Fruit fly (Drosophila melanogaster): ENCODE data around the gene CG42300.

Gene CG42300

DNA sequence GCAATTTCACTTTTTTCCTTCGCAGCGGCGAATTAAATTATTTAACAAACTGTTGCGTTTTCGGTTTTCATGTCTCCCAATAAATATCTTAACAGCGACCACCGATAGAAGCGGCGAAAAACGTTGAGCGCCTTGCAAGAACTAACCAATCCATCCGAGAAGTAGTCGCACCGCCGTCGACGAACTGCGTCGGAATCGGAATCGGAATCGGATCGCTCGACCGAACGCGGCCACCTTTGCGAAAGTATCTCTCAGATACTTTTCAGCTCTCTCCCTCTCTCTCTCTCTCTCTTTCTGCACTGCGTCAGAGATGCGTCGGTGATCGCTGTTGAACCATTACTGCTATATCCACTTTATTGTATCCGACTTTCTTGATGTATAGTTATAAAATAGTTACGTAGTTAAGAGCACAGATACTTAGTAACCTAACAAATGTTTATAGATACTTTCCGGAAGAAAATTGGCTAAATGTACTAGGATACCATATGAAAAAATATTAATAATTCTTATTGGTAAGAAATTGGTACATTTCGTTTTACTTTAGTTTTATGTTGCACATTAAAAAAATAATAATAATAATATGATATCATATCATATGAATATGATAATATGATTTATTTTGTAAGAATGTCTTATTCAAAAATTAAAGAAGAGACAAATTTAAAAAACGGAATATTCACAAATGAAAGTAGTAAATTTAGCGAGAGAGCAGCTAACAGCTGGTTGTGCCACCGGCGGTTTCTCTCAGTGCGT, 37.8 kb upstream of the CG42300 start, which contains the start of gene Chsy (continued):
- no peak for TF ChIP-seq zfh2 (GFP tag; optimal IDR thresholded peaks at IDR 0.05)
- TF ChIP-seq tna (GFP tag; IDR thresholded peaks at IDR 0.05; ENCODE audit: partially characterized antibody): no peak
- no peak for TF ChIP-seq ato (GFP tag; IDR thresholded peaks at IDR 0.05; ENCODE audit: partially characterized antibody)
- TF ChIP-seq CG15696 (tag; optimal IDR thresholded peaks at IDR 0.05): peak; percentile 12
- TF ChIP-seq Hey (tag; optimal IDR thresholded peaks at IDR 0.05): no peak
- no peak for TF ChIP-seq unc-4 (GFP tag; IDR thresholded peaks at IDR 0.05; ENCODE audit: partially characterized antibody)
- TF ChIP-seq al (GFP tag; IDR thresholded peaks at IDR 0.05): no peak
- no peak for TF ChIP-seq CG2875 (GFP tag; optimal IDR thresholded peaks at IDR 0.05)
- no peak for TF ChIP-seq CG9817 (tag; optimal IDR thresholded peaks at IDR 0.05)
- no peak for TF ChIP-seq sd (tag; optimal IDR thresholded peaks at IDR 0.05)
- no peak for TF ChIP-seq CkIIα-i1 (GFP tag; IDR thresholded peaks at IDR 0.05)
- TF ChIP-seq abd-A (tag; optimal IDR thresholded peaks at IDR 0.05): no peak
- TF ChIP-seq CG8765 (GFP tag; IDR thresholded peaks at IDR 0.05): no peak
- TF ChIP-seq mld (GFP tag; IDR thresholded peaks at IDR 0.05; ENCODE audit: partially characterized antibody): no peak
- no peak for TF ChIP-seq Bteb2 (GFP tag; optimal IDR thresholded peaks at IDR 0.05)
- no peak for TF ChIP-seq NfI (GFP tag; optimal IDR thresholded peaks at IDR 0.05)
- TF ChIP-seq gsb-n (tag; optimal IDR thresholded peaks at IDR 0.05): no peak
- TF ChIP-seq pros (GFP tag; optimal IDR thresholded peaks at IDR 0.05): no peak
- no peak for TF ChIP-seq Neu2 (GFP tag; optimal IDR thresholded peaks at IDR 0.05; ENCODE audit: borderline replicate concordance)
- TF ChIP-seq CG11696 (GFP tag; IDR thresholded peaks at IDR 0.05): no peak
- TF ChIP-seq nom (GFP tag; optimal IDR thresholded peaks at IDR 0.05): peak; percentile 1
- 0 out of 3 replicates have a peak, but pooled peaks have one; percentile 11 for TF ChIP-seq Dbx (GFP tag; IDR thresholded peaks at IDR 0.05)
- TF ChIP-seq sens (GFP tag): peak; percentile 56
- TF ChIP-seq Trl (optimal IDR thresholded peaks at IDR 0.05): peak; percentile 79 to 80
- no peak for TF ChIP-seq Trl (GFP tag; optimal IDR thresholded peaks at IDR 0.05)
- TF ChIP-seq sr (GFP tag; IDR thresholded peaks at IDR 0.05): no peak
- no peak for TF ChIP-seq CG30431 (GFP tag; optimal IDR thresholded peaks at IDR 0.05)
- no peak for TF ChIP-seq CG6272 (GFP tag; IDR thresholded peaks at IDR 0.05)
- no peak for TF ChIP-seq sens-2 (GFP tag; IDR thresholded peaks at IDR 0.05)
- TF ChIP-seq nau (GFP tag; optimal IDR thresholded peaks at IDR 0.05): no peak
- TF ChIP-seq disco-r (GFP tag; optimal IDR thresholded peaks at IDR 0.05): no peak
- TF ChIP-seq CG3847 (GFP tag; IDR thresholded peaks at IDR 0.05): no peak
- TF ChIP-seq en (GFP tag; optimal IDR thresholded peaks at IDR 0.05): no peak
- no peak for TF ChIP-seq slou (GFP tag; optimal IDR thresholded peaks at IDR 0.05)
- no peak for TF ChIP-seq ase (GFP tag; IDR thresholded peaks at IDR 0.05)
- TF ChIP-seq Stat92E (GFP tag; optimal IDR thresholded peaks at IDR 0.05): no peak
- no peak for TF ChIP-seq CG6683 (GFP tag; optimal IDR thresholded peaks at IDR 0.05)
- no peak for TF ChIP-seq croc (GFP tag; conservative IDR thresholded peaks at IDR 0.05)
- TF ChIP-seq CG17802 (tag; optimal IDR thresholded peaks at IDR 0.05): no peak
- TF ChIP-seq peb (GFP tag; IDR thresholded peaks at IDR 0.05): no peak
- TF ChIP-seq Scr (GFP tag; IDR thresholded peaks at IDR 0.05; ENCODE audit: partially characterized antibody): no peak
- no peak for TF ChIP-seq caup (GFP tag; optimal IDR thresholded peaks at IDR 0.05; ENCODE audit: severe bottlenecking)
- peak; percentile 56; the same call in 1 of the 2 replicates for TF ChIP-seq Xrp1 (GFP tag; IDR thresholded peaks at IDR 0.05)
- TF ChIP-seq chif (GFP tag; optimal IDR thresholded peaks at IDR 0.05): no peak
- no peak for TF ChIP-seq CG16815 (GFP tag; optimal IDR thresholded peaks at IDR 0.05)
- TF ChIP-seq knrl (GFP tag; IDR thresholded peaks at IDR 0.05; ENCODE audit: partially characterized antibody): no peak
- TF ChIP-seq CG12744 (GFP tag; optimal IDR thresholded peaks at IDR 0.05): no peak
- peak; percentile 3 for TF ChIP-seq Nf-YB (GFP tag; optimal IDR thresholded peaks at IDR 0.05)
- no peak for TF ChIP-seq zen (tag; optimal IDR thresholded peaks at IDR 0.05)

Data from whole organism, embryonic.